Worm (Caenorhabditis elegans) whole organism, L1 larva: ENCODE data around the gene F37C12.21.

Experiments
- egl-27 ChIP-seq, 2 experiments: fragments of 150-350 bp in 1 of 2; sonication (generic microtip); optimal IDR thresholded peaks; 3 replicates each; lab custom pipeline; 2017 to 2018; ENCODE audit warnings: missing biosample characterization in 2 of 2, missing genetic modification characterization in 2 of 2, missing genetic modification reagents in 2 of 2
- fkh-10 ChIP-seq: sonication (generic microtip); optimal IDR thresholded peaks from 2 replicates; lab custom pipeline; 2017; ENCODE audit warnings: missing biosample characterization, missing genetic modification reagents, missing genetic modification characterization
- lsy-2 ChIP-seq, 2 experiments: fragments of 150-350 bp; optimal IDR thresholded peaks; 2 replicates each; lab custom pipeline; 2014; ENCODE audit warnings: missing biosample characterization in 2 of 2, missing genetic modification characterization in 2 of 2
- nhr-11 ChIP-seq: fragments of 150-350 bp; optimal IDR thresholded peaks from 2 replicates; lab custom pipeline; 2014; ENCODE audit warnings: missing biosample characterization, missing genetic modification characterization

- TF ChIP-seq nhr-11 (tag; lab: Kevin White, UChicago) (no peak), fkh-10 (GFP tag; lab: Kevin White, UChicago) (no peak), egl-27 (tag; optimal IDR thresholded peaks at IDR 0.05; lab: Kevin White, UChicago) (no peak), lsy-2 (tag; optimal IDR thresholded peaks at IDR 0.05; lab: Kevin White, UChicago) (no peak)
Observed at ce11 chrIII:7197973-7198372, 9.8 kb downstream of the F37C12.21 start, which contains the start of gene exos-9.
